Worm (Caenorhabditis elegans) whole organism, L2 larva: ENCODE data around the gene ttr-59.

Source experiments
- F13H6.1 ChIP-seq: sonication (generic microtip); optimal IDR thresholded peaks from 2 replicates; lab custom pipeline; 2016; ENCODE audit warnings: missing genetic modification characterization, missing compliant biosample characterization
- aly-2 ChIP-seq: fragments of 150-350 bp; optimal IDR thresholded peaks from 2 replicates; lab custom pipeline; 2014; ENCODE audit warnings: missing biosample characterization, missing genetic modification characterization
- fos-1 ChIP-seq: fragments of 150-350 bp; optimal IDR thresholded peaks from 2 replicates; lab custom pipeline; 2014; ENCODE audit warnings: missing biosample characterization, missing genetic modification characterization
- lin-39 ChIP-seq: fragments of 150-350 bp; optimal IDR thresholded peaks from 2 replicates; lab custom pipeline; 2014; ENCODE audit warnings: missing biosample characterization, missing genetic modification reagents, missing genetic modification characterization
- nhr-12 ChIP-seq: fragments of 150-350 bp; optimal IDR thresholded peaks from 2 replicates; lab custom pipeline; 2014; ENCODE audit warnings: missing biosample characterization, missing genetic modification characterization
- nhr-23 ChIP-seq: fragments of 150-350 bp; optimal IDR thresholded peaks from 2 replicates; lab custom pipeline; 2014; ENCODE audit warnings: missing biosample characterization, missing genetic modification reagents, missing genetic modification characterization
- sem-4 ChIP-seq: fragments of 150-350 bp; optimal IDR thresholded peaks from 2 replicates; lab custom pipeline; 2014; ENCODE audit warnings: missing biosample characterization, missing genetic modification reagents, missing genetic modification characterization
- skn-1 ChIP-seq: sonication (generic microtip); optimal IDR thresholded peaks from 2 replicates; lab custom pipeline; 2017; ENCODE audit warnings: missing biosample characterization, missing genetic modification characterization
- sma-3 ChIP-seq: sonication (generic microtip); optimal IDR thresholded peaks from 2 replicates; lab custom pipeline; 2016; ENCODE audit warnings: missing genetic modification reagents, missing genetic modification characterization, missing compliant biosample characterization
- unc-39 ChIP-seq: fragments of 150-350 bp; optimal IDR thresholded peaks from 2 replicates; lab custom pipeline; 2014; ENCODE audit warnings: missing biosample characterization, missing genetic modification characterization
- unc-55 ChIP-seq: fragments of 150-350 bp; sonication (generic microtip); optimal IDR thresholded peaks from 3 replicates; lab custom pipeline; 2014; ENCODE audit warnings: missing biosample characterization, missing genetic modification reagents, missing genetic modification characterization
- unc-62 ChIP-seq: fragments of 150-350 bp; optimal IDR thresholded peaks from 2 replicates; lab custom pipeline; 2014; ENCODE audit warnings: missing biosample characterization, missing genetic modification reagents, missing genetic modification characterization

DNA sequence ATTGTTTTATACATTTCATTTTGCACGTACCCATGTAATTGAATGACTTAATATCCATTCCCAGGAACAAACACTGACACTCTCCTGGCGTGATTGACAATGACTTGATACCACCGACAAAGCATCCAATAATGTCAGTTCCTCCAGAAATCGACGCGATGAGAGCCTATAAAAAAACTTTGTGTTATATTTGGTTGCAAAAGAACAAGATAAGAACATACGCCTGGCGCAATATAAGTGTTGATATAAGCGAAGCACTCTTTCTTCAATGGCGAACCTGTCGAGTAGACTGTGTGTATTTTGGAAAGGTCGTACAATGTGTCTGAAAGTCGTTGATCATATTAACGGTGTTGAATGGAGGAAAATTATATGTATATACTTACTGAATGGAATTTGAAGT lies 26.5 kb upstream of the ttr-59 start:
- no peak for TF ChIP-seq F13H6.1
- peak; percentile 10 for TF ChIP-seq fos-1 (tag; lab: Kevin White, UChicago)
- TF ChIP-seq sem-4 (tag; lab: Kevin White, UChicago): no peak
- no peak for TF ChIP-seq skn-1 (tag; lab: Kevin White, UChicago)
- TF ChIP-seq nhr-23: no peak
- no peak for TF ChIP-seq unc-62 (GFP tag; lab: Kevin White, UChicago)
- TF ChIP-seq aly-2 (tag; lab: Kevin White, UChicago): no peak
- no peak for TF ChIP-seq lin-39
- no peak for TF ChIP-seq unc-55 (GFP tag; lab: Kevin White, UChicago)
- no peak for TF ChIP-seq sma-3 (GFP tag; lab: Kevin White, UChicago)
- TF ChIP-seq nhr-12 (tag; lab: Kevin White, UChicago): no peak
- TF ChIP-seq unc-39: no peak
